Fruit fly (Drosophila melanogaster) whole organism, wandering third instar larva: ENCODE measurements around the gene CG10845.

Source experiments
- Dfd ChIP-seq: fragments of >200 bp; optimal IDR thresholded peaks from 2 replicates; lab custom pipeline; 2017; ENCODE audit warnings: missing biosample characterization, missing genetic modification characterization
- N ChIP-seq: fragments of >200 bp; optimal IDR thresholded peaks from 2 replicates; lab custom pipeline; 2018; ENCODE audit warnings: missing biosample characterization, missing external identifiers, missing genetic modification characterization
- usp ChIP-seq: fragments of >200 bp; optimal IDR thresholded peaks from 2 replicates; lab custom pipeline; 2017; ENCODE audit warnings: missing biosample characterization, missing genetic modification characterization

DNA sequence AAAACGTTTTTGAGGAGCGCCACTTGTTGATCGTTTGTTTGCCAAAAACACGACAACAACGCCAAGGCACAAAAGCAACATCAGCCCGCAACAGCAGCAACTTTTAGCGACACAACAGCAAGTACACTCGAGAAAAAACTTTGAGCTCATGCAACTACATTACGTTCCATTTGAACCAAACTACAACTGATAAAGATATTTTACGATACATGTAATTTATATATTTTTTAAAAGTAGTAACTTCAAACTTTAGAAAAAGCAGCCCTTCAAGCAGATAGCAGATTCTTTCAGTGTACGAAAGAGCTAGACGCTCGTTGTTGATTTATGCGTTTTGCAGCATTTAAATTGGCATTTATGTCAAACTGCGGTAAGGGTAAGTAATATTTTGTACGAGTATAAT, 9.2 kb downstream of the CG10845 start:
- TF ChIP-seq Dfd (no peak), usp (GFP tag; lab: Kevin White, UChicago) (no peak), N (GFP tag; lab: Kevin White, UChicago) (no peak)
